Worm (Caenorhabditis elegans): ENCODE data around the gene F49H6.5.
"Not testable (repeated sequence)": the region's sequence is repeated elsewhere in the genome, so short reads cannot be mapped to it uniquely, and the experiment has no call there.

DNA sequence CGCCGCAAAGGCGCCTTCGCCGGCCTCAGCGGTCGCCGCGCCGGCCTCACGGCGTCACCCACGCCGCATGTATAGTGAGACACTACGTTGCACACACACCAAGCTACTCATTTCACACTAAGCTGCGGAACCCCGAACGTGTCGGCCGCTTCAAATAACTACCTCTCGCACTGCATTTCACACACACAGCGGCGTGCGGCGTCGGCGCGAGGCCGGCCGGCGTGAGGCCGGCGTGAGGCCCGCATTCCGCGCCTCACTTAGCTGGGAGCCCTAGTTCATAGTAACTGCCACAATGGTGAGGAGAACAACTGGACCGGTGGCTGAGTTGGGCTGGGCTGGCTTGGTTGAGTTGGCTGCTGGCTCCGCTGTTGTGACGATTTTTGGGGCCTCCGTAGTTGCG is 941 bp upstream of the F49H6.5 start:
- TF ChIP-seq hlh-30 (tag; optimal IDR thresholded peaks at IDR 0.05; ENCODE audit: insufficient read depth); C38D4.7 (GFP tag; optimal IDR thresholded peaks at IDR 0.05); nfya-1 (tag; optimal IDR thresholded peaks at IDR 0.05); unc-42 (tag; optimal IDR thresholded peaks at IDR 0.05); ceh-30 (tag; optimal IDR thresholded peaks at IDR 0.05): not testable (repeated sequence)
